Fruit fly (Drosophila melanogaster): ENCODE data around the gene cib.

- no peak for TF ChIP-seq sim (GFP tag; IDR thresholded peaks at IDR 0.05)
- no peak for TF ChIP-seq CG4854 (GFP tag; optimal IDR thresholded peaks at IDR 0.05)
- no peak for TF ChIP-seq CG8924 (tag; optimal IDR thresholded peaks at IDR 0.05)
- TF ChIP-seq tgo (GFP tag; IDR thresholded peaks at IDR 0.05): no peak
- no peak for TF ChIP-seq CG14965 (GFP tag; optimal IDR thresholded peaks at IDR 0.05; ENCODE audit: borderline replicate concordance)
- no peak for TF ChIP-seq Neu2 (GFP tag; optimal IDR thresholded peaks at IDR 0.05; ENCODE audit: borderline replicate concordance)
- no peak for TF ChIP-seq gcm2 (GFP tag; optimal IDR thresholded peaks at IDR 0.05)
- no peak for TF ChIP-seq Ets65A (GFP tag)
- no peak for TF ChIP-seq NK7.1 (GFP tag; optimal IDR thresholded peaks at IDR 0.05)
- no peak for TF ChIP-seq CG10274 (GFP tag; optimal IDR thresholded peaks at IDR 0.05)
- no peak for TF ChIP-seq CG1602 (GFP tag; optimal IDR thresholded peaks at IDR 0.05)
- no peak for TF ChIP-seq CG2116 (GFP tag; optimal IDR thresholded peaks at IDR 0.05)
- TF ChIP-seq esg (GFP tag; conservative IDR thresholded peaks at IDR 0.05): no peak
Observed at dm6 chrX:4106240-4106639, 327 bp downstream of the cib start.
